Fruit fly (Drosophila melanogaster) whole organism, embryonic: ENCODE measurements around the gene Ndfip.
A peak's percentile ranks its signal among the peaks of the same experiment; 100 is the strongest.

Source experiments
- B-H1 ChIP-seq: fragments of 200-800 bp; sonication (Bioruptor generic); IDR thresholded peaks from 3 replicates; pipeline ENCODE4 v1.3.6; 2022; ENCODE audit warnings: missing biosample characterization, missing genetic modification characterization
- BEAF-32 ChIP-seq: fragments of 200-800 bp; sonication (Bioruptor generic); optimal IDR thresholded peaks from 3 replicates; lab custom pipeline; 2017; ENCODE audit warnings: missing biosample characterization, missing genetic modification characterization, mild to moderate bottlenecking, moderate library complexity, missing genetic modification reagents
- Bdp1 ChIP-seq: fragments of 200-800 bp; sonication (Bioruptor generic); optimal IDR thresholded peaks from 3 replicates; lab custom pipeline; 2016; ENCODE audit warnings: missing biosample characterization, missing genetic modification characterization
- CG10543 ChIP-seq: fragments of 200-800 bp; sonication (Bioruptor generic); optimal IDR thresholded peaks from 3 replicates; lab custom pipeline; 2017; ENCODE audit warnings: missing biosample characterization, mild to moderate bottlenecking, missing genetic modification characterization, moderate library complexity
- CG12299 ChIP-seq: fragments of 200-800 bp; sonication (Bioruptor generic); optimal IDR thresholded peaks from 2 replicates; lab custom pipeline; 2018; ENCODE audit warnings: missing biosample characterization, mild to moderate bottlenecking, missing genetic modification characterization
- CG12769 ChIP-seq: fragments of 200-800 bp; sonication (Bioruptor generic); optimal IDR thresholded peaks from 2 replicates; lab custom pipeline; 2019; ENCODE audit warnings: missing biosample characterization, mild to moderate bottlenecking, missing genetic modification characterization, moderate library complexity
- CG16815 ChIP-seq: fragments of 200-800 bp; sonication (Bioruptor generic); optimal IDR thresholded peaks from 3 replicates; lab custom pipeline; 2017; ENCODE audit warnings: missing biosample characterization, mild to moderate bottlenecking, missing genetic modification characterization
- CG18764 ChIP-seq: fragments of 200-800 bp; sonication (Bioruptor generic); optimal IDR thresholded peaks from 3 replicates; lab custom pipeline; 2016; ENCODE audit warnings: missing biosample characterization, missing genetic modification characterization
- CG2116 ChIP-seq: fragments of 200-800 bp; sonication (Bioruptor generic); optimal IDR thresholded peaks from 3 replicates; lab custom pipeline; 2018; ENCODE audit warnings: missing biosample characterization, mild to moderate bottlenecking, missing genetic modification characterization
- CG2712 ChIP-seq: fragments of 200-800 bp; optimal IDR thresholded peaks from 3 replicates; lab custom pipeline; 2019; ENCODE audit warnings: missing biosample characterization, mild to moderate bottlenecking, missing genetic modification characterization, moderate library complexity
- CG34422 ChIP-seq: fragments of 200-800 bp; sonication (Bioruptor generic); IDR thresholded peaks from 3 replicates; pipeline ENCODE4 v1.3.6; 2022; ENCODE audit warnings: missing biosample characterization, missing genetic modification characterization
- CG3995 ChIP-seq: fragments of 200-800 bp; sonication (Bioruptor generic); optimal IDR thresholded peaks from 3 replicates; lab custom pipeline; 2016; ENCODE audit warnings: missing biosample characterization, missing genetic modification characterization
- CG5180 ChIP-seq: fragments of 200-800 bp; sonication (Bioruptor generic); optimal IDR thresholded peaks from 3 replicates; lab custom pipeline; 2017; ENCODE audit warnings: missing biosample characterization, missing genetic modification characterization, mild to moderate bottlenecking, moderate library complexity, missing genetic modification reagents
- CG6765 ChIP-seq: fragments of 200-800 bp; sonication (Bioruptor generic); optimal IDR thresholded peaks from 3 replicates; lab custom pipeline; 2017; ENCODE audit warnings: missing biosample characterization, mild to moderate bottlenecking, missing genetic modification characterization
- CG7357 ChIP-seq: fragments of 200-800 bp; sonication (Bioruptor generic); IDR thresholded peaks from 3 replicates; pipeline ENCODE4 v1.3.6; 2022; ENCODE audit warnings: missing biosample characterization, missing genetic modification characterization
- CG8281 ChIP-seq: fragments of 200-800 bp; sonication (Bioruptor generic); optimal IDR thresholded peaks from 2 replicates; lab custom pipeline; 2018; ENCODE audit warnings: missing biosample characterization, mild to moderate bottlenecking, missing genetic modification characterization, moderate library complexity
- CG9215 ChIP-seq: fragments of 200-800 bp; sonication (Bioruptor generic); IDR thresholded peaks from 2 replicates; pipeline ENCODE4 v1.3.6; 2022; ENCODE audit warnings: missing biosample characterization, missing genetic modification characterization
- CkIIα-i1 ChIP-seq: fragments of 200-800 bp; sonication (Bioruptor generic); IDR thresholded peaks from 2 replicates; pipeline ENCODE4 v1.3.6; 2022; ENCODE audit warnings: missing biosample characterization, missing genetic modification characterization
- Hand ChIP-seq: fragments of 200-800 bp; sonication (Bioruptor generic); optimal IDR thresholded peaks from 2 replicates; lab custom pipeline; 2017; ENCODE audit warnings: mild to moderate bottlenecking, missing biosample characterization, missing genetic modification reagents, missing genetic modification characterization
- Hmx ChIP-seq: fragments of 200-800 bp; sonication (Bioruptor generic); optimal IDR thresholded peaks from 2 replicates; lab custom pipeline; 2016; ENCODE audit warnings: missing biosample characterization, missing genetic modification characterization
- Jarid2 ChIP-seq: fragments of 200-800 bp; sonication (Bioruptor generic); optimal IDR thresholded peaks from 3 replicates; lab custom pipeline; 2017; ENCODE audit warnings: mild to moderate bottlenecking, missing biosample characterization, missing genetic modification reagents, missing genetic modification characterization
- Med ChIP-seq: fragments of 200-800 bp; sonication (Bioruptor generic); peaks from one replicate; lab custom pipeline; 2016; ENCODE audit warnings: missing biosample characterization, missing genetic modification characterization, mild to moderate bottlenecking, inconsistent platforms, moderate library complexity
- Mes4 ChIP-seq: fragments of 200-800 bp; sonication (Bioruptor generic); optimal IDR thresholded peaks from 2 replicates; lab custom pipeline; 2016; ENCODE audit warnings: missing biosample characterization, missing genetic modification characterization
- Mrtf ChIP-seq: fragments of 200-800 bp; sonication (Bioruptor generic); IDR thresholded peaks from 3 replicates; pipeline ENCODE4 v1.3.6; 2022; ENCODE audit warnings: missing biosample characterization, missing genetic modification characterization
- Neu2 ChIP-seq: fragments of 200-800 bp; sonication (Bioruptor generic); optimal IDR thresholded peaks from 3 replicates; lab custom pipeline; 2016; ENCODE audit warnings: missing biosample characterization, missing genetic modification characterization, borderline replicate concordance
- Nf-YA ChIP-seq: fragments of 200-800 bp; sonication (Bioruptor generic); IDR thresholded peaks from 2 replicates; pipeline ENCODE4 v1.3.6; 2022; ENCODE audit warnings: missing biosample characterization, missing genetic modification characterization
- Nf-YC ChIP-seq: fragments of 200-800 bp; optimal IDR thresholded peaks from 3 replicates; lab custom pipeline; 2019; ENCODE audit warnings: missing biosample characterization, mild to moderate bottlenecking, missing genetic modification characterization, moderate library complexity
- Optix ChIP-seq: fragments of 200-800 bp; sonication (Bioruptor generic); IDR thresholded peaks from 3 replicates; pipeline ENCODE4 v1.3.6; 2022; ENCODE audit warnings: missing biosample characterization, missing genetic modification characterization
- Pdp1 ChIP-seq, 2 experiments: fragments of 200-800 bp; sonication (Bioruptor generic); optimal IDR thresholded peaks; 3 replicates each; lab custom pipeline; 2016; ENCODE audit warnings: missing biosample characterization in 2 of 2, missing genetic modification characterization in 2 of 2, mild to moderate bottlenecking in 1 of 2, moderate library complexity in 1 of 2
- Trl ChIP-seq, 3 experiments: fragments of >200 bp in 2 of 3; fragments of 200-800 bp in 1 of 3; sonication (Bioruptor generic) in 1 of 3; optimal IDR thresholded peaks; 2 replicates in 1 of 3; 3 replicates in 2 of 3; lab custom pipeline; 2016 to 2017; ENCODE audit warnings: missing biosample characterization in 1 of 3, missing genetic modification characterization in 1 of 3
- btn ChIP-seq: fragments of 200-800 bp; sonication (Bioruptor generic); optimal IDR thresholded peaks from 2 replicates; lab custom pipeline; 2016; ENCODE audit warnings: missing biosample characterization, missing genetic modification characterization
- cad ChIP-seq: fragments of >200 bp; optimal IDR thresholded peaks from 2 replicates; lab custom pipeline; 2017; ENCODE audit warnings: missing biosample characterization, missing genetic modification characterization
- chinmo ChIP-seq: fragments of 200-800 bp; sonication (Bioruptor generic); IDR thresholded peaks from 4 replicates; pipeline ENCODE4 v1.3.6; 2022; ENCODE audit warnings: missing biosample characterization, missing genetic modification characterization; ENCODE audit not compliant: partially characterized antibody
- chm ChIP-seq: fragments of 200-800 bp; sonication (Bioruptor generic); IDR thresholded peaks from 2 replicates; pipeline ENCODE4 v1.3.6; 2022; ENCODE audit warnings: missing biosample characterization, missing genetic modification characterization
- ci ChIP-seq: fragments of 200-800 bp; sonication (Bioruptor generic); IDR thresholded peaks from 3 replicates; pipeline ENCODE4 v1.3.6; 2022; ENCODE audit warnings: missing biosample characterization, missing genetic modification characterization
- danr ChIP-seq: fragments of 200-800 bp; sonication (Bioruptor generic); IDR thresholded peaks from 2 replicates; pipeline ENCODE4 v1.3.6; 2022; ENCODE audit warnings: missing biosample characterization, missing genetic modification characterization
- gem ChIP-seq: fragments of 200-800 bp; sonication (Bioruptor generic); optimal IDR thresholded peaks from 2 replicates; lab custom pipeline; 2019; ENCODE audit warnings: missing biosample characterization, mild to moderate bottlenecking, missing genetic modification characterization, moderate library complexity
- grn ChIP-seq: fragments of 200-800 bp; sonication (Bioruptor generic); optimal IDR thresholded peaks from 3 replicates; lab custom pipeline; 2017; ENCODE audit warnings: missing biosample characterization, missing genetic modification characterization
- gro ChIP-seq: fragments of 200-800 bp; sonication (Bioruptor generic); optimal IDR thresholded peaks from 2 replicates; lab custom pipeline; 2016; ENCODE audit warnings: missing biosample characterization, missing genetic modification characterization
- psq ChIP-seq: fragments of 200-800 bp; sonication (Bioruptor generic); optimal IDR thresholded peaks from 2 replicates; lab custom pipeline; 2017; ENCODE audit warnings: missing biosample characterization, missing genetic modification characterization
- ranshi ChIP-seq: fragments of 200-800 bp; sonication (Bioruptor generic); IDR thresholded peaks from 2 replicates; pipeline ENCODE4 v1.3.6; 2022; ENCODE audit warnings: missing biosample characterization, missing genetic modification characterization
- rib ChIP-seq: fragments of 200-800 bp; sonication (Bioruptor generic); IDR thresholded peaks from 2 replicates; pipeline ENCODE4 v1.3.6; 2022; ENCODE audit warnings: missing biosample characterization, missing genetic modification characterization
- ro ChIP-seq: fragments of 200-800 bp; sonication (Bioruptor generic); IDR thresholded peaks from 2 replicates; pipeline ENCODE4 v1.3.6; 2022; ENCODE audit warnings: missing biosample characterization, missing genetic modification characterization
- sd ChIP-seq: fragments of 200-800 bp; sonication (Bioruptor generic); optimal IDR thresholded peaks from 3 replicates; lab custom pipeline; 2018; ENCODE audit warnings: missing biosample characterization, mild to moderate bottlenecking, missing genetic modification characterization, moderate library complexity
- sens ChIP-seq: fragments of 200-800 bp; sonication (Bioruptor generic); peaks from one replicate; lab custom pipeline; 2016; ENCODE audit warnings: missing biosample characterization, missing genetic modification characterization
- sisA ChIP-seq: fragments of 200-800 bp; sonication (Bioruptor generic); IDR thresholded peaks from 2 replicates; pipeline ENCODE4 v1.3.6; 2022; ENCODE audit warnings: missing biosample characterization, missing genetic modification characterization
- slp2 ChIP-seq: fragments of 200-800 bp; sonication (Bioruptor generic); optimal IDR thresholded peaks from 2 replicates; lab custom pipeline; 2016; ENCODE audit warnings: missing biosample characterization, missing genetic modification characterization
- vvl ChIP-seq: fragments of 200-800 bp; sonication (Bioruptor generic); IDR thresholded peaks from 2 replicates; pipeline ENCODE4 v1.3.6; 2022; ENCODE audit warnings: missing biosample characterization, missing genetic modification characterization

Gene Ndfip

dm6 chr3L:17668386-17668944 lies 14.4 kb upstream of the Ndfip start (continued):
- TF ChIP-seq Neu2 (GFP tag; lab: Kevin White, UChicago) = no peak
- TF ChIP-seq sisA (GFP tag; lab: Robert Waterston, UW) = no peak
- peak; percentile 53; the same call in 1 of the 2 replicates for TF ChIP-seq chm (GFP tag; lab: Robert Waterston, UW)
- no peak for TF ChIP-seq CkIIα-i1 (GFP tag; lab: Robert Waterston, UW)
- no peak for TF ChIP-seq CG16815 (GFP tag; lab: Kevin White, UChicago)
- TF ChIP-seq CG12769 (tag; lab: Kevin White, UChicago) = peak; percentile 16
- TF ChIP-seq cad = no peak
- no peak for TF ChIP-seq btn (GFP tag; lab: Kevin White, UChicago)
- TF ChIP-seq B-H1 = no peak
- no peak for TF ChIP-seq CG12299 (tag; lab: Kevin White, UChicago)
- no peak for TF ChIP-seq Jarid2 (GFP tag; lab: Kevin White, UChicago)

dm6 chr3L:17667642-17668362 lies 13.7 kb upstream of the Ndfip start:
- TF ChIP-seq ranshi (GFP tag; lab: Robert Waterston, UW) (no peak), CG2116 (GFP tag; lab: Kevin White, UChicago) (no peak), CG9215 (GFP tag; lab: Robert Waterston, UW) (no peak), Bdp1 (GFP tag; lab: Kevin White, UChicago) (no peak), Trl (optimal IDR thresholded peaks at IDR 0.05; lab: Kevin White, UChicago) (peak; percentile 19 to 54), Trl (GFP tag; optimal IDR thresholded peaks at IDR 0.05; lab: Kevin White, UChicago) (no peak), Optix (GFP tag; lab: Robert Waterston, UW) (no peak), CG2712 (tag; lab: Kevin White, UChicago) (no peak), CkIIα-i1 (GFP tag; lab: Robert Waterston, UW) (no peak), CG10543 (GFP tag; lab: Kevin White, UChicago) (no peak), sens (peak; percentile 49), Hand (no peak), CG3995 (no peak), psq (GFP tag; lab: Kevin White, UChicago) (peak; percentile 1), ro (GFP tag; lab: Robert Waterston, UW) (no peak), Mes4 (no peak), CG6765 (no peak), CG8281 (no peak), BEAF-32 (no peak), CG5180 (GFP tag; lab: Kevin White, UChicago) (no peak), gro (GFP tag; lab: Kevin White, UChicago) (no peak), Hmx (GFP tag; lab: Kevin White, UChicago) (no peak), chinmo (GFP tag; lab: Robert Waterston, UW) (peak; percentile 56; the same call in 1 of the 4 replicates), CG34422 (no peak), sd (tag; lab: Kevin White, UChicago) (peak; percentile 66), Mrtf (GFP tag; lab: Robert Waterston, UW) (no peak), CG7357 (GFP tag; lab: Robert Waterston, UW) (0 out of 3 replicates have a peak, but pooled peaks have one; percentile 30), rib (peak; percentile 37; the same call in 1 of the 2 replicates), grn (peak; percentile 30), vvl (peak; percentile 22; the same call in 1 of the 2 replicates), Med (peak; percentile 48), danr (GFP tag; lab: Robert Waterston, UW) (no peak), gem (tag; lab: Kevin White, UChicago) (peak; percentile 10), CG18764 (GFP tag; lab: Kevin White, UChicago) (no peak), Nf-YA (GFP tag; lab: Robert Waterston, UW) (no peak), ci (GFP tag; lab: Robert Waterston, UW) (0 out of 3 replicates have a peak, but pooled peaks have one; percentile 43), slp2 (GFP tag; lab: Kevin White, UChicago) (no peak), Pdp1 (GFP tag; optimal IDR thresholded peaks at IDR 0.05; lab: Kevin White, UChicago) (no peak), Nf-YC (tag; lab: Kevin White, UChicago) (no peak)
